Fruit fly (Drosophila melanogaster): ENCODE results near the gene CG43841.

CG43841 gene

dm6 chrX:18405567-18406059 is 33.9 kb upstream of the CG43841 start (continued):
- TF ChIP-seq CG10979 (tag; optimal IDR thresholded peaks at IDR 0.05) (peak; percentile 78), CG2712 (tag; optimal IDR thresholded peaks at IDR 0.05) (peak; percentile 78)

dm6 chrX:18406593-18407393 is 32.7 kb upstream of the CG43841 start:
- TF ChIP-seq GATAe (GFP tag; conservative IDR thresholded peaks at IDR 0.05) (peak; percentile 70), gem (tag; optimal IDR thresholded peaks at IDR 0.05) (peak; percentile 9), cg (GFP tag; optimal IDR thresholded peaks at IDR 0.05) (peak; percentile 2), sr (GFP tag; IDR thresholded peaks at IDR 0.05) (0 out of 3 replicates have a peak, but pooled peaks have one; percentile 21), Hr51 (GFP tag; optimal IDR thresholded peaks at IDR 0.05) (peak in 1 of 2 experiments; percentile 23), CG17361 (GFP tag; IDR thresholded peaks at IDR 0.05) (peak; percentile 24; the same call in 1 of the 3 replicates), CG9797 (GFP tag; optimal IDR thresholded peaks at IDR 0.05) (no peak), exex (tag; optimal IDR thresholded peaks at IDR 0.05) (peak; percentile 57), grau (tag; optimal IDR thresholded peaks at IDR 0.05) (peak; percentile 6), Scr (GFP tag; IDR thresholded peaks at IDR 0.05; ENCODE audit: partially characterized antibody) (no peak), ftz-f1 (GFP tag; optimal IDR thresholded peaks at IDR 0.05) (peak; percentile 3), sug (tag; optimal IDR thresholded peaks at IDR 0.05) (peak; percentile 41), CG10543 (GFP tag; optimal IDR thresholded peaks at IDR 0.05) (peak; percentile 12), CoRest (tag; optimal IDR thresholded peaks at IDR 0.05) (peak; percentile 1), Med (GFP tag) (peak; percentile 75), CG4282 (GFP tag; optimal IDR thresholded peaks at IDR 0.05) (no peak), Rfx (GFP tag; IDR thresholded peaks at IDR 0.05) (peak; percentile 14; the same call in 1 of the 2 replicates), CG4360 (GFP tag; IDR thresholded peaks at IDR 0.05) (peak; percentile 31; the same call in 1 of the 2 replicates), her (GFP tag; optimal IDR thresholded peaks at IDR 0.05) (no peak), CG9727 (GFP tag; optimal IDR thresholded peaks at IDR 0.05) (peak; percentile 22), slbo (GFP tag; IDR thresholded peaks at IDR 0.05) (peak; percentile 22; the same call in 1 of the 2 replicates), CG2678 (tag; optimal IDR thresholded peaks at IDR 0.05) (peak; percentile 20), row (GFP tag; IDR thresholded peaks at IDR 0.05) (peak; percentile 65), Oli (tag; optimal IDR thresholded peaks at IDR 0.05) (peak; percentile 10), CG7271 (tag; optimal IDR thresholded peaks at IDR 0.05) (no peak), CG34376 (GFP tag; optimal IDR thresholded peaks at IDR 0.05) (peak; percentile 59), crol (GFP tag; IDR thresholded peaks at IDR 0.05) (peak; percentile 93), mirr (GFP tag; optimal IDR thresholded peaks at IDR 0.05) (peak; percentile 71), D19B (GFP tag; optimal IDR thresholded peaks at IDR 0.05) (peak; percentile 93), sens (GFP tag) (no peak)

dm6 chrX:18407394-18407721 is 32.1 kb upstream of the CG43841 start:
- TF ChIP-seq ham (GFP tag; IDR thresholded peaks at IDR 0.05) (no peak), CG18599 (GFP tag; optimal IDR thresholded peaks at IDR 0.05) (peak; percentile 53), CG2712 (tag; optimal IDR thresholded peaks at IDR 0.05) (peak; percentile 10), CG8388 (GFP tag; optimal IDR thresholded peaks at IDR 0.05) (peak; percentile 2), CG8290 (GFP tag; optimal IDR thresholded peaks at IDR 0.05) (no peak), CG8290 (tag; optimal IDR thresholded peaks at IDR 0.05) (peak in 1 of 2 experiments; percentile 3), CG2875 (GFP tag; optimal IDR thresholded peaks at IDR 0.05) (no peak), CG12769 (tag; optimal IDR thresholded peaks at IDR 0.05) (peak; percentile 6), Usf (GFP tag; optimal IDR thresholded peaks at IDR 0.05) (no peak), esg (GFP tag; conservative IDR thresholded peaks at IDR 0.05) (peak; percentile 16; the same call in 1 of the 2 replicates), CG2678 (tag; optimal IDR thresholded peaks at IDR 0.05) (peak; percentile 42), lilli (GFP tag; optimal IDR thresholded peaks at IDR 0.05) (peak; percentile 13), Med (GFP tag) (peak; percentile 41), Ets65A (GFP tag) (peak; percentile 82), lab (GFP tag; optimal IDR thresholded peaks at IDR 0.05) (peak; percentile 27), CG13624 (GFP tag; optimal IDR thresholded peaks at IDR 0.05) (no peak), CG15269 (tag; optimal IDR thresholded peaks at IDR 0.05) (peak; percentile 46), Fer1 (GFP tag; optimal IDR thresholded peaks at IDR 0.05) (peak; percentile 4)

Measured in whole organism, embryonic.